Worm (Caenorhabditis elegans): ENCODE results near the gene mkk-4.

- TF ChIP-seq elt-3 (tag; optimal IDR thresholded peaks at IDR 0.05) = no peak
- no peak for TF ChIP-seq ztf-11 (tag; optimal IDR thresholded peaks at IDR 0.05)
- TF ChIP-seq mep-1 (tag; optimal IDR thresholded peaks at IDR 0.05) = no peak
- no peak for TF ChIP-seq ces-1 (GFP tag; optimal IDR thresholded peaks at IDR 0.05)
These were observed 26.2 kb downstream of the mkk-4 start, which contains the start of gene cbs-1 for ce11 chrX:10053742-10054409.

Data from whole organism, mixed stage, embryonic.